Worm (Caenorhabditis elegans): ENCODE results near the gene T05B11.4.

DNA sequence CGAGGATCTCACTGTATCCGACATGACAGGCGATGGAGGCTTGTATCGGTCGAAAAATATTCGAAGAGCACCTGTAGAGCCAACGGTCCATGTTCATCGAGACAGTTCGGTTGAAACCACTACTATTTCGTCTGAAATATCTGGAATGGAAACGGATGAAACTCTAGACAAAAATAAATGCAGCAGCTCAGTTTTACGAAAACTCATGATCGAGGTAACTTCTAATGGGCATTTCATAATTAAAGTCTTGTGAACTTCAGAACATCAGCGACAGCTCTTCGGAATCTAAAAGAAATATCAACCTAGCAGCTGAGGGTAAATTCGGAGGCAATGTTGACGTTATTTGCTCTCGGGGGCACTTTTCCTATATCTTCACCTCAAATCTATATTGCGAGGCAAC is 20.8 kb upstream of the T05B11.4 start:
- no peak for TF ChIP-seq snpc-1.3 (tag; optimal IDR thresholded peaks at IDR 0.05; ENCODE audit: insufficient read depth)
- no peak for TF ChIP-seq C06A6.2 (GFP tag; conservative IDR thresholded peaks at IDR 0.05)
- no peak for TF ChIP-seq him-1 (tag; optimal IDR thresholded peaks at IDR 0.05)
- TF ChIP-seq let-607 (tag; optimal IDR thresholded peaks at IDR 0.05) = no peak
- TF ChIP-seq xnd-1 (tag; optimal IDR thresholded peaks at IDR 0.05) = no peak
- no peak for TF ChIP-seq F39B2.1 (GFP tag; IDR thresholded peaks at IDR 0.05)
- no peak for TF ChIP-seq T26A5.8 (tag; optimal IDR thresholded peaks at IDR 0.05)
- no peak for TF ChIP-seq unc-62 (GFP tag; optimal IDR thresholded peaks at IDR 0.05)
- TF ChIP-seq ceh-91 (GFP tag; IDR thresholded peaks at IDR 0.05) = no peak
- TF ChIP-seq lin-26 (GFP tag; IDR thresholded peaks at IDR 0.05) = no peak
- TF ChIP-seq lag-1 (GFP tag; IDR thresholded peaks at IDR 0.05) = no peak
- TF ChIP-seq Y67H2A.10 (GFP tag; conservative IDR thresholded peaks at IDR 0.05) = no peak
- no peak for TF ChIP-seq madf-8 (GFP tag; conservative IDR thresholded peaks at IDR 0.05)

All from whole organism, young adult.